Fruit fly (Drosophila melanogaster) whole organism, embryonic: ENCODE data around the gene pHCl-1.

Experiments
- Asciz ChIP-seq: fragments of 200-800 bp; sonication (Bioruptor generic); optimal IDR thresholded peaks from 2 replicates; lab custom pipeline; 2017; ENCODE audit warnings: missing biosample characterization, mild to moderate bottlenecking, missing genetic modification characterization, missing genetic modification reagents
- Bteb2 ChIP-seq: fragments of 200-800 bp; sonication (Bioruptor generic); optimal IDR thresholded peaks from 2 replicates; lab custom pipeline; 2016; ENCODE audit warnings: missing biosample characterization, missing genetic modification characterization
- CG10543 ChIP-seq: fragments of 200-800 bp; sonication (Bioruptor generic); optimal IDR thresholded peaks from 3 replicates; lab custom pipeline; 2017; ENCODE audit warnings: missing biosample characterization, mild to moderate bottlenecking, missing genetic modification characterization, moderate library complexity
- CG11085 ChIP-seq: fragments of 200-800 bp; sonication (Bioruptor generic); IDR thresholded peaks from 2 replicates; pipeline ENCODE4 v1.3.6; 2022; ENCODE audit warnings: missing biosample characterization, missing genetic modification characterization
- CG11504 ChIP-seq: fragments of 200-800 bp; sonication (Bioruptor generic); optimal IDR thresholded peaks from 3 replicates; lab custom pipeline; 2019; ENCODE audit warnings: missing biosample characterization, mild to moderate bottlenecking, missing genetic modification characterization, moderate library complexity
- CG18619 ChIP-seq: fragments of 200-800 bp; sonication (Bioruptor generic); optimal IDR thresholded peaks from 3 replicates; lab custom pipeline; 2017; ENCODE audit warnings: missing biosample characterization, mild to moderate bottlenecking, missing genetic modification characterization
- CG2202 ChIP-seq: fragments of 200-800 bp; sonication (Bioruptor generic); optimal IDR thresholded peaks from 2 replicates; lab custom pipeline; 2018; ENCODE audit warnings: missing biosample characterization, mild to moderate bottlenecking, missing genetic modification characterization
- CG2889 ChIP-seq: fragments of 200-800 bp; sonication (Bioruptor generic); IDR thresholded peaks from 3 replicates; pipeline ENCODE4 v1.3.6; 2022; ENCODE audit warnings: missing biosample characterization, missing genetic modification characterization
- CG31224 ChIP-seq: fragments of 200-800 bp; sonication (Bioruptor generic); IDR thresholded peaks from 2 replicates; pipeline ENCODE4 v1.3.6; 2022; ENCODE audit warnings: missing biosample characterization, missing genetic modification characterization
- CG3163 ChIP-seq: fragments of 200-800 bp; sonication (Bioruptor generic); optimal IDR thresholded peaks from 3 replicates; lab custom pipeline; 2016; ENCODE audit warnings: missing biosample characterization, missing genetic modification characterization
- CG34422 ChIP-seq: fragments of 200-800 bp; sonication (Bioruptor generic); IDR thresholded peaks from 3 replicates; pipeline ENCODE4 v1.3.6; 2022; ENCODE audit warnings: missing biosample characterization, missing genetic modification characterization
- CG3995 ChIP-seq: fragments of 200-800 bp; sonication (Bioruptor generic); optimal IDR thresholded peaks from 3 replicates; lab custom pipeline; 2016; ENCODE audit warnings: missing biosample characterization, missing genetic modification characterization
- CG6654 ChIP-seq: fragments of 200-800 bp; sonication (Bioruptor generic); optimal IDR thresholded peaks from 2 replicates; lab custom pipeline; 2017; ENCODE audit warnings: missing biosample characterization, mild to moderate bottlenecking, missing genetic modification characterization
- CG6765 ChIP-seq: fragments of 200-800 bp; sonication (Bioruptor generic); optimal IDR thresholded peaks from 3 replicates; lab custom pipeline; 2017; ENCODE audit warnings: missing biosample characterization, mild to moderate bottlenecking, missing genetic modification characterization
- CG7556 ChIP-seq: fragments of 200-800 bp; sonication (Bioruptor generic); optimal IDR thresholded peaks from 2 replicates; lab custom pipeline; 2017; ENCODE audit warnings: missing biosample characterization, mild to moderate bottlenecking, missing genetic modification characterization
- CG7987 ChIP-seq: fragments of 200-800 bp; sonication (Bioruptor generic); optimal IDR thresholded peaks from 2 replicates; lab custom pipeline; 2018; ENCODE audit warnings: missing biosample characterization, mild to moderate bottlenecking, missing genetic modification characterization, moderate library complexity
- CG8281 ChIP-seq: fragments of 200-800 bp; sonication (Bioruptor generic); optimal IDR thresholded peaks from 2 replicates; lab custom pipeline; 2018; ENCODE audit warnings: missing biosample characterization, mild to moderate bottlenecking, missing genetic modification characterization, moderate library complexity
- CG8944 ChIP-seq: fragments of 200-800 bp; sonication (Bioruptor generic); optimal IDR thresholded peaks from 3 replicates; lab custom pipeline; 2016; ENCODE audit warnings: missing biosample characterization, missing genetic modification characterization
- CG9932 ChIP-seq: fragments of 200-800 bp; sonication (Bioruptor generic); IDR thresholded peaks from 2 replicates; pipeline ENCODE4 v1.3.6; 2022; ENCODE audit warnings: missing biosample characterization, missing genetic modification characterization
- CoRest ChIP-seq: fragments of 200-800 bp; sonication (Bioruptor generic); optimal IDR thresholded peaks from 3 replicates; lab custom pipeline; 2018; ENCODE audit warnings: missing biosample characterization, mild to moderate bottlenecking, missing genetic modification characterization, moderate library complexity
- CrebB ChIP-seq: fragments of 200-800 bp; sonication (Bioruptor generic); optimal IDR thresholded peaks from 3 replicates; lab custom pipeline; 2018; ENCODE audit warnings: missing biosample characterization, mild to moderate bottlenecking, missing genetic modification characterization
- Dbx ChIP-seq: fragments of 200-800 bp; sonication (Bioruptor generic); IDR thresholded peaks from 3 replicates; pipeline ENCODE4 v1.3.6; 2022; ENCODE audit warnings: missing biosample characterization, missing genetic modification characterization
- Deaf1 ChIP-seq: fragments of 200-800 bp; optimal IDR thresholded peaks from 3 replicates; lab custom pipeline; 2019; ENCODE audit warnings: missing biosample characterization, mild to moderate bottlenecking, missing genetic modification characterization, moderate library complexity
- Doc3 ChIP-seq: fragments of 200-800 bp; sonication (Bioruptor generic); IDR thresholded peaks from 3 replicates; pipeline ENCODE4 v1.3.6; 2022; ENCODE audit warnings: missing biosample characterization, missing genetic modification characterization; ENCODE audit not compliant: partially characterized antibody
- Dp ChIP-seq: fragments of 200-800 bp; sonication (Bioruptor generic); optimal IDR thresholded peaks from 2 replicates; lab custom pipeline; 2018; ENCODE audit warnings: missing biosample characterization, mild to moderate bottlenecking, missing genetic modification characterization, moderate library complexity
- Fer1 ChIP-seq: fragments of 200-800 bp; sonication (Bioruptor generic); optimal IDR thresholded peaks from 2 replicates; lab custom pipeline; 2017; ENCODE audit warnings: missing biosample characterization, mild to moderate bottlenecking, missing genetic modification characterization
- Fer2 ChIP-seq: fragments of 200-800 bp; sonication (Bioruptor generic); optimal IDR thresholded peaks from 2 replicates; lab custom pipeline; 2018; ENCODE audit warnings: missing biosample characterization, mild to moderate bottlenecking, missing genetic modification characterization, moderate library complexity
- MBD-R2 ChIP-seq: fragments of 200-800 bp; sonication (Bioruptor generic); IDR thresholded peaks from 2 replicates; pipeline ENCODE4 v1.3.6; 2022; ENCODE audit warnings: missing biosample characterization, missing genetic modification characterization
- Mes4 ChIP-seq: fragments of 200-800 bp; sonication (Bioruptor generic); optimal IDR thresholded peaks from 2 replicates; lab custom pipeline; 2016; ENCODE audit warnings: missing biosample characterization, missing genetic modification characterization
- PHDP ChIP-seq: fragments of 200-800 bp; sonication (Bioruptor generic); optimal IDR thresholded peaks from 3 replicates; lab custom pipeline; 2018; ENCODE audit warnings: missing biosample characterization, mild to moderate bottlenecking, missing genetic modification characterization, moderate library complexity
- Rfx ChIP-seq: fragments of 200-800 bp; sonication (Bioruptor generic); IDR thresholded peaks from 2 replicates; pipeline ENCODE4 v1.3.6; 2022; ENCODE audit warnings: missing biosample characterization, missing genetic modification characterization
- Scr ChIP-seq: fragments of 200-800 bp; sonication (Bioruptor generic); IDR thresholded peaks from 2 replicates; pipeline ENCODE4 v1.3.6; 2022; ENCODE audit warnings: missing biosample characterization, missing genetic modification characterization; ENCODE audit not compliant: partially characterized antibody
- Six4 ChIP-seq: fragments of 200-800 bp; sonication (Bioruptor generic); optimal IDR thresholded peaks from 2 replicates; lab custom pipeline; 2016; ENCODE audit warnings: missing biosample characterization, missing genetic modification characterization
- bowl ChIP-seq: fragments of 200-800 bp; sonication (Bioruptor generic); IDR thresholded peaks from 2 replicates; pipeline ENCODE4 v1.3.6; 2022; ENCODE audit warnings: missing biosample characterization, missing genetic modification characterization
- cas ChIP-seq: fragments of 200-800 bp; sonication (Bioruptor generic); IDR thresholded peaks from 2 replicates; pipeline ENCODE4 v1.3.6; 2022; ENCODE audit warnings: missing biosample characterization, missing genetic modification characterization
- cato ChIP-seq: fragments of 200-800 bp; sonication (Bioruptor generic); optimal IDR thresholded peaks from 2 replicates; lab custom pipeline; 2016; ENCODE audit warnings: missing biosample characterization, missing genetic modification characterization, borderline replicate concordance
- chinmo ChIP-seq: fragments of 200-800 bp; sonication (Bioruptor generic); IDR thresholded peaks from 4 replicates; pipeline ENCODE4 v1.3.6; 2022; ENCODE audit warnings: missing biosample characterization, missing genetic modification characterization; ENCODE audit not compliant: partially characterized antibody
- dm ChIP-seq: fragments of 200-800 bp; sonication (Bioruptor generic); optimal IDR thresholded peaks from 3 replicates; lab custom pipeline; 2016; ENCODE audit warnings: missing biosample characterization, missing genetic modification characterization
- gem ChIP-seq: fragments of 200-800 bp; sonication (Bioruptor generic); optimal IDR thresholded peaks from 2 replicates; lab custom pipeline; 2019; ENCODE audit warnings: missing biosample characterization, mild to moderate bottlenecking, missing genetic modification characterization, moderate library complexity
- grau ChIP-seq: fragments of 200-800 bp; optimal IDR thresholded peaks from 3 replicates; lab custom pipeline; 2019; ENCODE audit warnings: missing biosample characterization, mild to moderate bottlenecking, missing genetic modification characterization, moderate library complexity
- gt ChIP-seq: fragments of 200-800 bp; sonication (Bioruptor generic); IDR thresholded peaks from 2 replicates; pipeline ENCODE4 v1.3.6; 2022; ENCODE audit warnings: missing biosample characterization, missing genetic modification characterization
- h ChIP-seq: fragments of >200 bp; optimal IDR thresholded peaks from 2 replicates; lab custom pipeline; 2017
- hb ChIP-seq: fragments of 200-800 bp; sonication (Bioruptor generic); IDR thresholded peaks from 3 replicates; pipeline ENCODE4 v1.3.6; 2022; ENCODE audit warnings: missing biosample characterization, missing genetic modification characterization; ENCODE audit not compliant: partially characterized antibody
- hth ChIP-seq: fragments of >200 bp; optimal IDR thresholded peaks from 2 replicates; lab custom pipeline; 2017; ENCODE audit warnings: inconsistent platforms
- ken ChIP-seq: fragments of 200-800 bp; sonication (Bioruptor generic); IDR thresholded peaks from 3 replicates; pipeline ENCODE4 v1.3.6; 2022; ENCODE audit warnings: missing biosample characterization, missing genetic modification characterization
- mirr ChIP-seq: fragments of 200-800 bp; sonication (Bioruptor generic); optimal IDR thresholded peaks from 3 replicates; lab custom pipeline; 2018; ENCODE audit warnings: missing biosample characterization, mild to moderate bottlenecking, missing genetic modification characterization
- oc ChIP-seq: fragments of 200-800 bp; sonication (Bioruptor generic); optimal IDR thresholded peaks from 2 replicates; lab custom pipeline; 2018; ENCODE audit warnings: missing biosample characterization, mild to moderate bottlenecking, missing genetic modification characterization, moderate library complexity
- odd ChIP-seq: fragments of 200-800 bp; sonication (Bioruptor generic); optimal IDR thresholded peaks from 2 replicates; lab custom pipeline; 2017; ENCODE audit warnings: missing biosample characterization, mild to moderate bottlenecking, missing genetic modification characterization
- slou ChIP-seq: fragments of 200-800 bp; sonication (Bioruptor generic); optimal IDR thresholded peaks from 3 replicates; lab custom pipeline; 2016; ENCODE audit warnings: missing biosample characterization, missing genetic modification characterization
- sob ChIP-seq: fragments of 200-800 bp; sonication (Bioruptor generic); IDR thresholded peaks from 2 replicates; pipeline ENCODE4 v1.3.6; 2022; ENCODE audit warnings: missing biosample characterization, missing genetic modification characterization
- stc ChIP-seq: fragments of 200-800 bp; sonication (Bioruptor generic); IDR thresholded peaks from 2 replicates; pipeline ENCODE4 v1.3.6; 2022; ENCODE audit warnings: missing biosample characterization, missing genetic modification characterization
- tin ChIP-seq: fragments of 200-800 bp; sonication (Bioruptor generic); optimal IDR thresholded peaks from 3 replicates; lab custom pipeline; 2016; ENCODE audit warnings: missing biosample characterization, missing genetic modification characterization

Gene pHCl-1

DNA sequence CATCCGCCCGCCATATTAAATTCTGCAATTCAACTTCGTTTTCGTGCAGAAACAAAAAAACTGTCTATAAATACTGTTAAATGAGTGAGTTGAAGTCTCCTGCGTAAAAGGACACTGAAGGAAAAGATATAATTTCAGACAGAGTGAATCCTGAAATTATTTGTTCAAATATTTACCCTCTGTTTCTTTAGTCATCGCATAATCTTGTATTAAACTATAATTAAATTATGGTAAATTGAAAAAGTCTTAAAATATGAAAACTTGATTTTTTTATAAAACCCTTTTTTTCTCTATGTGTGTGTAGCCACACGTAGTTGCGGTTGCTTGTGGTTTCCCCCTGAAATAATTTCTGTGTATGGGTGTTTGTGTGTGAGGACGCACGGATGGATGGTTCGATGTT is 24.5 kb upstream of the pHCl-1 start (continued):
- TF ChIP-seq CrebB (tag; lab: Kevin White, UChicago): no peak
- no peak for TF ChIP-seq Mes4 (GFP tag; lab: Kevin White, UChicago)
- TF ChIP-seq Fer1 (GFP tag; lab: Kevin White, UChicago): peak; percentile 66
- no peak for TF ChIP-seq CG10543
- peak; percentile 53; the same call in 1 of the 2 replicates for TF ChIP-seq stc (GFP tag; lab: Robert Waterston, UW)
- TF ChIP-seq CG2889 (GFP tag; lab: Robert Waterston, UW): no peak
- TF ChIP-seq CG2202 (tag; lab: Kevin White, UChicago): no peak
- peak; percentile 61 for TF ChIP-seq grau (tag; lab: Kevin White, UChicago)
- TF ChIP-seq MBD-R2 (GFP tag; lab: Robert Waterston, UW): no peak
- no peak for TF ChIP-seq odd (GFP tag; lab: Kevin White, UChicago)
- TF ChIP-seq slou (GFP tag; lab: Kevin White, UChicago): no peak
- TF ChIP-seq Scr (GFP tag; lab: Robert Waterston, UW): no peak
- no peak for TF ChIP-seq CG8281
- no peak for TF ChIP-seq bowl (GFP tag; lab: Robert Waterston, UW)
- TF ChIP-seq CG18619 (GFP tag; lab: Kevin White, UChicago): peak; percentile 16
- no peak for TF ChIP-seq Dbx (GFP tag; lab: Robert Waterston, UW)
- no peak for TF ChIP-seq Dp (GFP tag; lab: Kevin White, UChicago)
- TF ChIP-seq CG6654 (GFP tag; lab: Kevin White, UChicago): no peak
- TF ChIP-seq CoRest (tag; lab: Kevin White, UChicago): peak; percentile 53
- no peak for TF ChIP-seq Asciz (GFP tag; lab: Kevin White, UChicago)
- TF ChIP-seq gt (GFP tag; lab: Robert Waterston, UW): no peak
- TF ChIP-seq CG7556 (GFP tag; lab: Kevin White, UChicago): peak; percentile 40
- TF ChIP-seq tin (GFP tag; lab: Kevin White, UChicago): peak; percentile 1
- no peak for TF ChIP-seq cato (GFP tag; lab: Kevin White, UChicago)
- no peak for TF ChIP-seq hth
- no peak for TF ChIP-seq CG7987 (GFP tag; lab: Kevin White, UChicago)
- no peak for TF ChIP-seq Bteb2 (GFP tag; lab: Kevin White, UChicago)
- no peak for TF ChIP-seq ken (GFP tag; lab: Robert Waterston, UW)
- TF ChIP-seq Deaf1 (tag; lab: Kevin White, UChicago): peak; percentile 26
- TF ChIP-seq Rfx (GFP tag; lab: Robert Waterston, UW): peak; percentile 38
- no peak for TF ChIP-seq dm
- no peak for TF ChIP-seq CG34422 (GFP tag; lab: Robert Waterston, UW)
- TF ChIP-seq Six4: no peak
- TF ChIP-seq Fer2 (tag; lab: Kevin White, UChicago): no peak
- no peak for TF ChIP-seq chinmo
- no peak for TF ChIP-seq CG3995 (GFP tag; lab: Kevin White, UChicago)
- no peak for TF ChIP-seq hb (GFP tag; lab: Robert Waterston, UW)
- no peak for TF ChIP-seq CG3163 (GFP tag; lab: Kevin White, UChicago)
- TF ChIP-seq CG11504: peak; percentile 73
- TF ChIP-seq sob: 0 out of 2 replicates have a peak, but pooled peaks have one; percentile 20
- no peak for TF ChIP-seq h
- peak; percentile 68 for TF ChIP-seq gem (tag; lab: Kevin White, UChicago)
- peak; percentile 12 for TF ChIP-seq CG6765
- TF ChIP-seq CG8944: no peak
- no peak; the same call in 1 of the 2 replicates for TF ChIP-seq CG9932 (GFP tag; lab: Robert Waterston, UW)
- no peak for TF ChIP-seq oc (tag; lab: Kevin White, UChicago)
- 0 out of 2 replicates have a peak, but pooled peaks have one; percentile 21 for TF ChIP-seq cas (GFP tag; lab: Robert Waterston, UW)
- peak; percentile 46 for TF ChIP-seq PHDP (tag; lab: Kevin White, UChicago)
- TF ChIP-seq CG31224 (GFP tag; lab: Robert Waterston, UW): no peak
- no peak for TF ChIP-seq CG11085 (GFP tag; lab: Robert Waterston, UW)
- no peak for TF ChIP-seq mirr (GFP tag; lab: Kevin White, UChicago)
- TF ChIP-seq Doc3: no peak
